1 fruit fly cellular context compared by ENCODE assay signal in the genomic region with DNA sequence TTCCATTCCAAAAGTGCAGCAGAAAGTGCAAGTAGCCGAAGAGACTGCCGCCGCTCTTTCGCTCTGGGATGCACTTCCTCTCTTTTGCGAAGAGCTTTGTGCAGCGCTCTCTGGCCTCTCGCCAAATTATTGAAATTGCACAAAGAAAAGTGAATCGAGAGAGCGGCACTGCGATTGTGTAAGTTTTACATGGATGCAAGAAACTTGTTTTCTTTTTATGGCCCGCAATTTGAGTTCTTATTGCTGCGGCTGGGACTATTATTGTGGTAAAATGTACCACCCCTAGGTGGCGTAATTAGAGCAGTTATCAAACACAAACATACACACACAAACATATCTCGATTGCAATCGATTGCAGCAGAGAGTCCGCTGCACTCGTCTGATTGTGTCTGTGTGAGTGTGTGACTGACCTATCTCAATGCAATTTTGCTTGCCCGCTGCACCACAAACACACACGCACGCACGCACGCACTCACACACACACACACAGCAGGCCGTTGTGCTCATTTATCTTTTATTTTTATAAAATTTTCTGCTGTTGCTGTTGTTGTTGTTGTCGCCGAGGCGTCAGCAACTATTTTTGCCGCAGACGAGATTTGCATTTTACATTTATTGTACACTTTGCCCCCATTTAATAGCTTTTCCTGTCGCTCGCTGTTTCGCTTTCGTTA.
TF ChIP-seq lines count a peak whose summit lies in the region.

No protein-coding gene starts in this region.

TF ChIP-seq in whole organism, prepupa, 60 proteins besides CTCF, POLR2A, EP300 and RAD21 (continued from another document):
- no peak for TF ChIP-seq CG8319 (GFP tag; optimal IDR thresholded peaks at IDR 0.05; lab: Kevin White, UChicago)
- TF ChIP-seq achi (GFP tag; optimal IDR thresholded peaks at IDR 0.05; lab: Kevin White, UChicago) = no peak
- peak; percentile 84 for TF ChIP-seq Blimp-1 (GFP tag; optimal IDR thresholded peaks at IDR 0.05; lab: Kevin White, UChicago)
- TF ChIP-seq spab (GFP tag; optimal IDR thresholded peaks at IDR 0.05; lab: Kevin White, UChicago) = no peak
- no peak for TF ChIP-seq CG11762 (GFP tag; optimal IDR thresholded peaks at IDR 0.05; lab: Kevin White, UChicago; ENCODE audit: insufficient read depth)
- TF ChIP-seq Hr38 (GFP tag; optimal IDR thresholded peaks at IDR 0.05; lab: Kevin White, UChicago) = no peak
- TF ChIP-seq CG11294 (GFP tag; IDR thresholded peaks at IDR 0.05; lab: Robert Waterston, UW) = no peak
- TF ChIP-seq Ets96B (tag; optimal IDR thresholded peaks at IDR 0.05; lab: Kevin White, UChicago) = no peak
- no peak for TF ChIP-seq Smox (GFP tag; optimal IDR thresholded peaks at IDR 0.05; lab: Kevin White, UChicago)
- no peak for TF ChIP-seq CG8632 (GFP tag; optimal IDR thresholded peaks at IDR 0.05; lab: Kevin White, UChicago)
- peak; percentile 18 for TF ChIP-seq Eip75B (GFP tag; optimal IDR thresholded peaks at IDR 0.05; lab: Kevin White, UChicago)
- TF ChIP-seq lz (GFP tag; optimal IDR thresholded peaks at IDR 0.05; lab: Kevin White, UChicago) = no peak
- no peak for TF ChIP-seq CG10631 (GFP tag; optimal IDR thresholded peaks at IDR 0.05; lab: Kevin White, UChicago)
- TF ChIP-seq Sox14 (GFP tag; optimal IDR thresholded peaks at IDR 0.05; lab: Kevin White, UChicago) = peak; percentile 60
- TF ChIP-seq CG11902 (GFP tag; optimal IDR thresholded peaks at IDR 0.05; lab: Kevin White, UChicago) = no peak
- peak; percentile 47 for TF ChIP-seq CG1621 (tag; optimal IDR thresholded peaks at IDR 0.05; lab: Kevin White, UChicago)
- no peak for TF ChIP-seq CG6792 (GFP tag; optimal IDR thresholded peaks at IDR 0.05; lab: Kevin White, UChicago)
- TF ChIP-seq salr (GFP tag; optimal IDR thresholded peaks at IDR 0.05; lab: Kevin White, UChicago) = no peak
- TF ChIP-seq fd59A (GFP tag; optimal IDR thresholded peaks at IDR 0.05; lab: Kevin White, UChicago) = no peak
- TF ChIP-seq CG6808 (GFP tag; optimal IDR thresholded peaks at IDR 0.05; lab: Kevin White, UChicago) = peak; percentile 48
- TF ChIP-seq Ets21C (GFP tag; optimal IDR thresholded peaks at IDR 0.05; lab: Kevin White, UChicago) = no peak
- peak; percentile 18 for TF ChIP-seq CG32006 (GFP tag; optimal IDR thresholded peaks at IDR 0.05; lab: Kevin White, UChicago)
- TF ChIP-seq CG6276 (GFP tag; optimal IDR thresholded peaks at IDR 0.05; lab: Kevin White, UChicago) = peak; percentile 61
- TF ChIP-seq Eip93F (GFP tag; optimal IDR thresholded peaks at IDR 0.05; lab: Kevin White, UChicago) = no peak
- peak; percentile 16 for TF ChIP-seq CG3032 (tag; optimal IDR thresholded peaks at IDR 0.05; lab: Kevin White, UChicago)
- TF ChIP-seq dsx (GFP tag; optimal IDR thresholded peaks at IDR 0.05; lab: Kevin White, UChicago; ENCODE audit: poor library complexity, severe bottlenecking) = peak; percentile 39
- TF ChIP-seq CG8119 (GFP tag; IDR thresholded peaks at IDR 0.05; lab: Robert Waterston, UW) = peak; percentile 36; the same call in 1 of the 3 replicates
- TF ChIP-seq CG6854 (GFP tag; optimal IDR thresholded peaks at IDR 0.05; lab: Kevin White, UChicago) = no peak
- TF ChIP-seq Met (GFP tag; optimal IDR thresholded peaks at IDR 0.05; lab: Kevin White, UChicago) = no peak
- no peak for TF ChIP-seq Sox15 (GFP tag; optimal IDR thresholded peaks at IDR 0.05; lab: Kevin White, UChicago)
- no peak for TF ChIP-seq net (GFP tag; optimal IDR thresholded peaks at IDR 0.05; lab: Kevin White, UChicago)
- peak; percentile 69; the same call in 2 of the 3 replicates for TF ChIP-seq eg (GFP tag; IDR thresholded peaks at IDR 0.05; lab: Robert Waterston, UW)
- no peak for TF ChIP-seq CG7368 (GFP tag; optimal IDR thresholded peaks at IDR 0.05; lab: Kevin White, UChicago)
- TF ChIP-seq CG6163 (GFP tag; IDR thresholded peaks at IDR 0.05; lab: Robert Waterston, UW) = peak; percentile 61; the same call in 2 of the 3 replicates
- TF ChIP-seq pdm3 (GFP tag; optimal IDR thresholded peaks at IDR 0.05; lab: Kevin White, UChicago) = peak; percentile 2
- TF ChIP-seq CG4318 (GFP tag; optimal IDR thresholded peaks at IDR 0.05; lab: Kevin White, UChicago) = no peak
- no peak for TF ChIP-seq fd85E (GFP tag; optimal IDR thresholded peaks at IDR 0.05; lab: Kevin White, UChicago)
TF ChIP-seq in whole organism, prepupa: peak in this region for 20.
